Worm (Caenorhabditis elegans) whole organism, L4/young adult: ENCODE measurements around the gene fbxa-166.

Experiments
- W03F9.2 ChIP-seq: fragments of 150-350 bp; optimal IDR thresholded peaks from 2 replicates; lab custom pipeline; 2014; ENCODE audit warnings: missing biosample characterization, missing genetic modification characterization
- dao-5 ChIP-seq: sonication (generic microtip); optimal IDR thresholded peaks from 2 replicates; lab custom pipeline; 2016; ENCODE audit warnings: missing genotype, missing genetic modification characterization, moderate library complexity, missing compliant biosample characterization

DNA sequence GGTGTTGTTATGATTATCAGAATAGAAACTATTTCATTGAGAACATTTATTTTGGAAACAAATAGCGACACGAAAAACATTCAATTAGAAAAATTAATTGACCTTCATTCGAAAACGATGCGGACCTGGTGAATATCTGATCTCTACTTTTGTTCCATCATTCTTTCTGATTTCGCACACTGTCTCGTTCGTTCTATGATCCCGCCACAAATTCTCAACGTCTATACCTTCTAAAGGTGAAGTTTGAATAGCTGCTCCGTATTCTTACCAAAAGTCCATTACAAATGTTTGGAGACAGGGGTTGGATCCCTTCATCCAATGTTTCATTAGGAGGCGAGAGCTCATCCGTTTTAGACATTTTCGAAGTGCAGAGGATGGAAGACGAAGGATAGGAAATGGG is 33.0 kb upstream of the fbxa-166 start, which contains the start of gene fbxb-16:
- no peak for TF ChIP-seq dao-5 (tag; lab: Kevin White, UChicago)
- TF ChIP-seq W03F9.2 (tag; lab: Kevin White, UChicago): no peak
